Worm (Caenorhabditis elegans) whole organism, L4/young adult: Measurements from ENCODE around the gene ubq-1.

Experiments
- W03F9.2 ChIP-seq: fragments of 150-350 bp; optimal IDR thresholded peaks from 2 replicates; lab custom pipeline; 2014; ENCODE audit warnings: missing biosample characterization, missing genetic modification characterization
- him-1 ChIP-seq: sonication (generic microtip); optimal IDR thresholded peaks from 2 replicates; lab custom pipeline; 2016; ENCODE audit warnings: missing genotype, missing genetic modification reagents, missing genetic modification characterization, missing compliant biosample characterization

DNA sequence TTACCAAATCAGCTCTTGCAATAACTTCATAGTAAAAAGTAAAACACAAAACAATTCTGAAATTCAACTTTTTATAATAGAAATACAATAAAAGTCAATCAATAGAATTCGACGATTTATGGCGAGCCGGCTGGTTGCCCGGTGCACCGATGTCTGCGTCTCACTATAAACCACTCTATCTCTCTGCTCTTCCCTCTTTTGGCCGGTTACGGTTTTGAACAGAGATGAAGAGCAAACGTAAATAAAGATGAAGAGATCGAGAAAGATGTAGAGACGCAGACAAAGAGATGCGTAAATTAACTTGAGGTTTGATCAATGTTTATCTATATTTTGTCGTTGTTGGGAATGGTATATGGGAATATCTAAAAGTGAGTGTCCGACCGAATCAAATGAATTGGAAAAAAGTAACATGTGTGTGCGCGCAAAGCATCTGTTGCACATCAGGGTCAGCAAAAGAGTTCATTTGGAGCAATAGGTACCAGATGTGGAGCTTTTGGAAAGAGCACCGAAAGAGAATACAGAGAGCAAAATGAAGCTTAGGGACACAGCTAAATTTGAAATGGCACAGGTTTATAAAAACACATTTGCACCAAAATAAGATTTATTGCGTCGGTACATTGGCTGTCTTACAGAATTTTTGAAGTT lies 40.3 kb downstream of the ubq-1 start:
- TF ChIP-seq W03F9.2 (tag; lab: Kevin White, UChicago) = no peak
- no peak for TF ChIP-seq him-1 (tag; lab: Kevin White, UChicago)
